Worm (Caenorhabditis elegans) whole organism, L4 larva: ENCODE results near the gene F42H10.3.

Experiments used
- F37D6.2 ChIP-seq: sonication (generic microtip); optimal IDR thresholded peaks from 2 replicates; lab custom pipeline; 2016; ENCODE audit warnings: mild to moderate bottlenecking, missing genetic modification characterization, missing compliant biosample characterization
- F49E8.2 ChIP-seq: sonication (generic microtip); optimal IDR thresholded peaks from 2 replicates; lab custom pipeline; 2016; ENCODE audit warnings: missing compliant biosample characterization, mild to moderate bottlenecking, missing genetic modification characterization, borderline replicate concordance
- R02D3.7 ChIP-seq: fragments of 150-350 bp; sonication (generic microtip); optimal IDR thresholded peaks from 3 replicates; lab custom pipeline; 2014; ENCODE audit warnings: missing biosample characterization, missing genetic modification characterization
- T20F7.1 ChIP-seq: fragments of 200-800 bp; sonication (Bioruptor generic); optimal IDR thresholded peaks from 2 replicates; lab custom pipeline; 2018; ENCODE audit warnings: mild to moderate bottlenecking, missing genetic modification characterization, missing compliant biosample characterization
- aly-2 ChIP-seq: sonication (generic microtip); optimal IDR thresholded peaks from 2 replicates; lab custom pipeline; 2018; ENCODE audit warnings: missing biosample characterization, missing genetic modification characterization
- ceh-20 ChIP-seq: fragments of 200-800 bp; sonication (Bioruptor generic); IDR thresholded peaks from 2 replicates; pipeline ENCODE4 v1.3.6; 2022; ENCODE audit warnings: missing genetic modification reagents, missing genetic modification characterization, missing compliant biosample characterization
- ceh-28 ChIP-seq: fragments of 150-350 bp; optimal IDR thresholded peaks from 2 replicates; lab custom pipeline; 2014; ENCODE audit warnings: missing biosample characterization, missing genetic modification reagents, missing genetic modification characterization
- ceh-32 ChIP-seq: sonication (generic microtip); optimal IDR thresholded peaks from 2 replicates; lab custom pipeline; 2016; ENCODE audit warnings: mild to moderate bottlenecking, missing genetic modification characterization, missing compliant biosample characterization; ENCODE audit not compliant: poor library complexity
- ceh-44 ChIP-seq: fragments of 200-800 bp; sonication (Bioruptor generic); IDR thresholded peaks from 2 replicates; pipeline ENCODE4 v1.3.6; 2022; ENCODE audit warnings: missing genetic modification reagents, missing genetic modification characterization, missing compliant biosample characterization
- ceh-62 ChIP-seq: sonication (generic microtip); optimal IDR thresholded peaks from 2 replicates; lab custom pipeline; 2017; ENCODE audit warnings: missing biosample characterization, missing genetic modification characterization
- ceh-82 ChIP-seq: sonication (generic microtip); optimal IDR thresholded peaks from 2 replicates; lab custom pipeline; 2017; ENCODE audit warnings: missing biosample characterization, missing genetic modification characterization
- ces-1 ChIP-seq: fragments of 150-350 bp; sonication (generic microtip); optimal IDR thresholded peaks from 4 replicates; lab custom pipeline; 2014; ENCODE audit warnings: missing biosample characterization, missing genetic modification reagents, missing genetic modification characterization
- daf-12 ChIP-seq: fragments of 150-350 bp; optimal IDR thresholded peaks from 2 replicates; lab custom pipeline; 2014; ENCODE audit warnings: missing biosample characterization, missing genetic modification reagents, missing genetic modification characterization
- daf-16 ChIP-seq, 3 experiments: sonication (generic microtip); optimal IDR thresholded peaks; 2 replicates each; lab custom pipeline; 2016 to 2017; ENCODE audit warnings: missing genetic modification characterization in 3 of 3, missing genetic modification reagents in 3 of 3, mild to moderate bottlenecking in 2 of 3, missing compliant biosample characterization in 2 of 3, missing biosample characterization in 1 of 3, moderate library complexity in 1 of 3
- daf-8 ChIP-seq: fragments of 200-800 bp; sonication (Bioruptor generic); IDR thresholded peaks from 2 replicates; pipeline ENCODE4 v1.3.6; 2022; ENCODE audit warnings: missing genetic modification characterization, missing compliant biosample characterization
- dmd-6 ChIP-seq: fragments of 200-800 bp; sonication (Bioruptor generic); IDR thresholded peaks from 2 replicates; pipeline ENCODE4 v1.3.6; 2022; ENCODE audit warnings: missing genetic modification reagents, missing genetic modification characterization, missing compliant biosample characterization
- dpl-1 ChIP-seq: fragments of 150-350 bp; optimal IDR thresholded peaks from 2 replicates; lab custom pipeline; 2014; ENCODE audit warnings: missing biosample characterization, missing genetic modification reagents, missing genetic modification characterization
- egl-27 ChIP-seq: sonication (generic microtip); optimal IDR thresholded peaks from 3 replicates; lab custom pipeline; 2017; ENCODE audit warnings: missing biosample characterization, missing genetic modification reagents, missing genetic modification characterization
- fkh-10 ChIP-seq: fragments of 150-350 bp; optimal IDR thresholded peaks from 2 replicates; lab custom pipeline; 2014; ENCODE audit warnings: missing biosample characterization, missing genetic modification reagents, missing genetic modification characterization
- hif-1 ChIP-seq, 2 experiments: sonication (generic microtip); optimal IDR thresholded peaks; 2 replicates each; lab custom pipeline; 2016 to 2017; ENCODE audit warnings: missing compliant biosample characterization in 2 of 2, missing genetic modification characterization in 2 of 2, missing genetic modification reagents in 2 of 2, missing genotype in 2 of 2, mild to moderate bottlenecking in 1 of 2
- hlh-11 ChIP-seq: fragments of 200-800 bp; sonication (Bioruptor generic); optimal IDR thresholded peaks from 2 replicates; lab custom pipeline; 2018; ENCODE audit warnings: mild to moderate bottlenecking, missing genetic modification characterization, missing compliant biosample characterization
- hmg-1.1 ChIP-seq: fragments of 200-800 bp; sonication (Bioruptor generic); IDR thresholded peaks from 2 replicates; pipeline ENCODE4 v1.3.6; 2022; ENCODE audit warnings: missing genetic modification reagents, missing genetic modification characterization, missing compliant biosample characterization
- jun-1 ChIP-seq: fragments of 150-350 bp; optimal IDR thresholded peaks from 2 replicates; lab custom pipeline; 2014; ENCODE audit warnings: missing biosample characterization, missing genetic modification reagents, missing genetic modification characterization
- lin-1 ChIP-seq: fragments of 200-800 bp; sonication (Bioruptor generic); IDR thresholded peaks from 2 replicates; pipeline ENCODE4 v1.3.6; 2022; ENCODE audit warnings: missing genetic modification reagents, missing genetic modification characterization, missing compliant biosample characterization
- lin-15B ChIP-seq: fragments of 150-350 bp; sonication (generic microtip); optimal IDR thresholded peaks from 3 replicates; lab custom pipeline; 2014; ENCODE audit warnings: missing biosample characterization, missing genetic modification characterization
- lin-29 ChIP-seq: fragments of 200-800 bp; sonication (Bioruptor generic); IDR thresholded peaks from 2 replicates; pipeline ENCODE4 v1.3.6; 2022; ENCODE audit warnings: missing genetic modification reagents, missing genetic modification characterization, missing compliant biosample characterization
- lin-38 ChIP-seq: fragments of 200-800 bp; sonication (Bioruptor generic); IDR thresholded peaks from 2 replicates; pipeline ENCODE4 v1.3.6; 2022; ENCODE audit warnings: missing genetic modification reagents, missing genetic modification characterization, missing compliant biosample characterization
- mdl-1 ChIP-seq, 2 experiments: fragments of 150-350 bp in 1 of 2; sonication (generic microtip) in 1 of 2; optimal IDR thresholded peaks; 2 replicates each; lab custom pipeline; 2014 to 2017; ENCODE audit warnings: missing biosample characterization in 2 of 2, missing genetic modification characterization in 2 of 2
- mdt-29 ChIP-seq: fragments of 200-800 bp; sonication (Bioruptor generic); IDR thresholded peaks from 2 replicates; pipeline ENCODE4 v1.3.6; 2022; ENCODE audit warnings: missing genetic modification reagents, missing genetic modification characterization, missing compliant biosample characterization
- mep-1 ChIP-seq: fragments of 150-350 bp; sonication (generic microtip); optimal IDR thresholded peaks from 3 replicates; lab custom pipeline; 2014; ENCODE audit warnings: missing biosample characterization, missing genetic modification characterization
- mes-2 ChIP-seq: sonication (generic microtip); optimal IDR thresholded peaks from 2 replicates; lab custom pipeline; 2016; ENCODE audit warnings: missing genotype, mild to moderate bottlenecking, missing genetic modification characterization, missing compliant biosample characterization; ENCODE audit not compliant: poor library complexity, severe bottlenecking
- mxl-2 ChIP-seq: fragments of 200-800 bp; sonication (Bioruptor generic); conservative IDR thresholded peaks from 2 replicates; pipeline ENCODE4 v1.3.6; 2022; ENCODE audit warnings: missing genetic modification reagents, missing genetic modification characterization, missing compliant biosample characterization
- nhr-11 ChIP-seq: fragments of 150-350 bp; optimal IDR thresholded peaks from 2 replicates; lab custom pipeline; 2014; ENCODE audit warnings: missing biosample characterization, missing genetic modification characterization
- nhr-28 ChIP-seq: fragments of 150-350 bp; optimal IDR thresholded peaks from 2 replicates; lab custom pipeline; 2014; ENCODE audit warnings: missing biosample characterization, missing genetic modification characterization
- nhr-48 ChIP-seq: sonication (generic microtip); optimal IDR thresholded peaks from 2 replicates; lab custom pipeline; 2016; ENCODE audit warnings: mild to moderate bottlenecking, missing genetic modification characterization, missing compliant biosample characterization
- nhr-77 ChIP-seq: fragments of 150-350 bp; optimal IDR thresholded peaks from 2 replicates; lab custom pipeline; 2014; ENCODE audit warnings: missing biosample characterization, missing genetic modification characterization
- php-3 ChIP-seq: fragments of 200-800 bp; sonication (Bioruptor generic); IDR thresholded peaks from 2 replicates; pipeline ENCODE4 v1.3.6; 2022; ENCODE audit warnings: missing genetic modification reagents, missing genetic modification characterization, missing compliant biosample characterization
- pqm-1 ChIP-seq: sonication (generic microtip); optimal IDR thresholded peaks from 2 replicates; lab custom pipeline; 2017; ENCODE audit warnings: missing biosample characterization, missing genetic modification characterization
- set-16 ChIP-seq: fragments of 200-800 bp; sonication (Bioruptor generic); IDR thresholded peaks from 2 replicates; pipeline ENCODE4 v1.3.6; 2022; ENCODE audit warnings: missing genetic modification reagents, missing genetic modification characterization, missing compliant biosample characterization
- spr-3 ChIP-seq: fragments of 200-800 bp; sonication (Bioruptor generic); optimal IDR thresholded peaks from 2 replicates; lab custom pipeline; 2018; ENCODE audit warnings: mild to moderate bottlenecking, missing genetic modification characterization, missing compliant biosample characterization
- tag-97 ChIP-seq: fragments of 200-800 bp; sonication (Bioruptor generic); IDR thresholded peaks from 2 replicates; pipeline ENCODE4 v1.3.6; 2022; ENCODE audit warnings: missing genetic modification characterization, missing compliant biosample characterization
- unc-130 ChIP-seq: sonication (generic microtip); optimal IDR thresholded peaks from 2 replicates; lab custom pipeline; 2016; ENCODE audit warnings: missing genetic modification reagents, missing genetic modification characterization, missing compliant biosample characterization
- unc-62 ChIP-seq, 3 experiments: fragments of 150-350 bp in 1 of 3; sonication (generic microtip); optimal IDR thresholded peaks in 2 of 3; peaks in 1 of 3; 1 replicate in 1 of 3; 2 replicates in 2 of 3; lab custom pipeline; 2014 to 2017; ENCODE audit warnings: missing biosample characterization in 3 of 3, missing genetic modification characterization in 3 of 3, missing genetic modification reagents in 3 of 3, missing genotype in 1 of 3
- vab-7 ChIP-seq: fragments of 200-800 bp; sonication (Bioruptor generic); IDR thresholded peaks from 2 replicates; pipeline ENCODE4 v1.3.6; 2022; ENCODE audit warnings: missing genetic modification reagents, missing genetic modification characterization, missing compliant biosample characterization
- zfp-2 ChIP-seq: sonication (generic microtip); optimal IDR thresholded peaks from 2 replicates; lab custom pipeline; 2016; ENCODE audit warnings: mild to moderate bottlenecking, missing genetic modification characterization, missing compliant biosample characterization
- zip-2 ChIP-seq: fragments of 150-350 bp; optimal IDR thresholded peaks from 2 replicates; lab custom pipeline; 2014; ENCODE audit warnings: missing biosample characterization, missing genetic modification characterization
- ztf-11 ChIP-seq: fragments of 150-350 bp; optimal IDR thresholded peaks from 2 replicates; lab custom pipeline; 2014; ENCODE audit warnings: missing biosample characterization, missing genetic modification characterization

Gene F42H10.3

ce11 chrIII:8479322-8479864 lies 4.6 kb upstream of the F42H10.3 start:
- TF ChIP-seq ceh-20 (GFP tag; lab: Robert Waterston, UW), result no peak
- no peak for TF ChIP-seq vab-7 (GFP tag; lab: Robert Waterston, UW)
- peak; percentile 64 for TF ChIP-seq lin-38 (GFP tag; lab: Robert Waterston, UW)
- TF ChIP-seq lin-15B (tag; lab: Kevin White, UChicago), result no peak
- TF ChIP-seq fkh-10 (GFP tag; lab: Kevin White, UChicago), result no peak
- no peak for TF ChIP-seq ztf-11 (tag; lab: Kevin White, UChicago)
- no peak for TF ChIP-seq ceh-82
- TF ChIP-seq nhr-28 (tag; lab: Kevin White, UChicago), result peak; percentile 16
- no peak for TF ChIP-seq tag-97
- peak; percentile 61 for TF ChIP-seq dmd-6 (GFP tag; lab: Robert Waterston, UW)
- peak in 1 of 2 experiments; percentile 48 for TF ChIP-seq unc-62 (GFP tag; optimal IDR thresholded peaks at IDR 0.05 in 1 of 2; lab: Kevin White, UChicago)
- no peak for TF ChIP-seq unc-62 (tag; optimal IDR thresholded peaks at IDR 0.05; lab: Kevin White, UChicago)
- no peak for TF ChIP-seq ceh-28 (tag; lab: Kevin White, UChicago)
- TF ChIP-seq zip-2 (tag; lab: Kevin White, UChicago), result no peak
- TF ChIP-seq hmg-1.1, result no peak
- TF ChIP-seq mes-2 (tag; lab: Kevin White, UChicago), result no peak
- TF ChIP-seq set-16, result no peak
- no peak for TF ChIP-seq spr-3 (GFP tag; lab: Kevin White, UChicago)
- peak; percentile 24 for TF ChIP-seq pqm-1
- TF ChIP-seq ceh-62, result no peak
- no peak for TF ChIP-seq mxl-2 (GFP tag; lab: Robert Waterston, UW)
- TF ChIP-seq mep-1 (tag; lab: Kevin White, UChicago), result no peak
- TF ChIP-seq R02D3.7, result no peak
- peak; percentile 3 for TF ChIP-seq T20F7.1
- TF ChIP-seq unc-130, result no peak
- TF ChIP-seq F49E8.2 (tag; lab: Kevin White, UChicago), result no peak
- TF ChIP-seq daf-12 (tag; lab: Kevin White, UChicago), result no peak
- TF ChIP-seq lin-1 (GFP tag; lab: Robert Waterston, UW), result peak; percentile 15; the same call in 1 of the 2 replicates
- TF ChIP-seq ces-1 (GFP tag; lab: Kevin White, UChicago), result no peak
- TF ChIP-seq daf-16 (GFP tag; optimal IDR thresholded peaks at IDR 0.05; lab: Kevin White, UChicago), result no peak
- no peak for TF ChIP-seq daf-16 (tag; optimal IDR thresholded peaks at IDR 0.05; lab: Kevin White, UChicago)
- no peak for TF ChIP-seq nhr-77
- TF ChIP-seq dpl-1 (GFP tag; lab: Kevin White, UChicago), result no peak
- no peak for TF ChIP-seq ceh-32
- TF ChIP-seq ceh-44 (GFP tag; lab: Robert Waterston, UW), result no peak
- TF ChIP-seq aly-2 (tag; lab: Kevin White, UChicago), result no peak
- peak; percentile 42 for TF ChIP-seq hlh-11 (tag; lab: Kevin White, UChicago)

DNA sequence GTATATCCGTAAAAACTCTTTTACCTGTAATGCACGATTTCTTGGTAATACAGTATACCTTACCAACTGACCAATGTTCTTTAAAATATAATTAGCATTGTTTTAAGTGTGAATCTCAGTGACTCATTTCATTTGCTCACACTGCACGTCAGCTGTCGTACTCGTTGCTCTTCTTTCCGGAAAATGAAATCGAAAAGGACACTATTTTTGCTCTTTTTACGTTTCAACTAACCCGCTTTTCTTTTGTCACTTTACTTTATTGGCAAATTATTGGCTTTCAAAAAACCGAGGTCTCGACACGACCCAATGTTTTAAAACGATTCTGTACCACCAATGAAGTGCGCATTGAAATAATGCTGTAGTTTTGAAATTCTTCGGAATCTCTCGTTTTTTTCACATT lies 3.6 kb upstream of the F42H10.3 start, which contains the start of gene F42H10.6:
F42H10.6 (minus strand) TSS at position 101 of the 400 bp plus-strand sequence.
- no peak for TF ChIP-seq daf-8 (GFP tag; lab: Robert Waterston, UW)
- no peak for TF ChIP-seq mdl-1 (tag; optimal IDR thresholded peaks at IDR 0.05; lab: Kevin White, UChicago)
- TF ChIP-seq mdt-29 (GFP tag; lab: Robert Waterston, UW), result no peak
- TF ChIP-seq jun-1 (tag; lab: Kevin White, UChicago), result no peak
- no peak for TF ChIP-seq F37D6.2 (tag; lab: Kevin White, UChicago)
- TF ChIP-seq nhr-77, result no peak
- no peak for TF ChIP-seq lin-29
- TF ChIP-seq egl-27 (tag; lab: Kevin White, UChicago), result no peak
- no peak for TF ChIP-seq hlh-11 (tag; lab: Kevin White, UChicago)
- TF ChIP-seq hif-1 (tag; optimal IDR thresholded peaks at IDR 0.05; lab: Kevin White, UChicago), result no peak
- no peak for TF ChIP-seq set-16
- no peak for TF ChIP-seq zip-2 (tag; lab: Kevin White, UChicago)
- no peak for TF ChIP-seq zfp-2 (tag; lab: Kevin White, UChicago)
- no peak for TF ChIP-seq php-3 (GFP tag; lab: Robert Waterston, UW)
- no peak for TF ChIP-seq nhr-48 (tag; lab: Kevin White, UChicago)
- no peak for TF ChIP-seq nhr-11 (tag; lab: Kevin White, UChicago)
